Fruit fly (Drosophila melanogaster): ENCODE measurements around the gene CG11563.

Gene CG11563

DNA sequence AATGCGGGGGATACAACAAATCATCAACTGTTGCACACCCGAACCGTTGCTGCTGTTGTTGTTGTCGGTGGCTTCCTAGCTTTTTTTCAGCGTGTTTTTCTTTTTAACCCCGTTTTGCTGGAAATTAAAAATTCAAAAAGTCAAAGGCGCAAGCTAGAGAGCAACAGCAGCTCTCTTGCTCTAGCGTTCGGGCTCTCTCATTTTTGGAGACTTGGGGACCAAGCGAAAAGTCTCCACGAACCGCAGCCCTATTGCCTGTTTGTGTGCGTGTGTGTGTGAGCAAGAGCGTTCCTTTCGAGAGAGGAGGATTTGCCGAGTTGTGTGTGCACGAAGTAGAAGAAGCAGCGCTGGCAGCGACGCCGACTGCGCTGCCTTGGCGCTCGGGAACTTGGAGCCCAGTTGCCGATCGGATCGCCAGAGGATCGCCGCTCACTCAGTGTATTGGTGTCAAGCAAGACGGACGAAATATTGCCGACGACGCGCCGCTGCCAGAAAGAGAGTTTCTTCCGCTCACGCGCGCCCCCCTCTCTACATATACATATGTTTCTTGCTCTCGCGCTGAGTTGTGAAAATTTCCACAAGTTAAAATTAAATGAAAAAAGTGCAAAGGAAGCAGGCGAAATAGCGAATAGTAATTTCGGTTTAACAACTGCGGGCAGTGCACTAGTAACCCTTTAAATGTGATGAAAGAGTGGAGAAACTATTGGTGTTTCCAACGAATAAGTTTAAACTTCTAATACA lies 12.1 kb upstream of the CG11563 start (continued):
- TF ChIP-seq row (GFP tag; IDR thresholded peaks at IDR 0.05) (0 out of 3 replicates have a peak, but pooled peaks have one; percentile 6), maf-S (GFP tag; optimal IDR thresholded peaks at IDR 0.05) (no peak), CG5180 (GFP tag; optimal IDR thresholded peaks at IDR 0.05) (no peak), ro (GFP tag; IDR thresholded peaks at IDR 0.05) (no peak), CG1792 (GFP tag; optimal IDR thresholded peaks at IDR 0.05) (no peak), sim (GFP tag; IDR thresholded peaks at IDR 0.05) (no peak), pita (GFP tag; optimal IDR thresholded peaks at IDR 0.05) (no peak), NC2β (GFP tag; optimal IDR thresholded peaks at IDR 0.05) (no peak), CG43689 (GFP tag; IDR thresholded peaks at IDR 0.05) (no peak), CG8944 (GFP tag; optimal IDR thresholded peaks at IDR 0.05) (no peak), Neu2 (GFP tag; optimal IDR thresholded peaks at IDR 0.05; ENCODE audit: borderline replicate concordance) (no peak), D19B (GFP tag; optimal IDR thresholded peaks at IDR 0.05) (no peak), lov (optimal IDR thresholded peaks at IDR 0.05) (no peak), lov (GFP tag; IDR thresholded peaks at IDR 0.05) (peak; percentile 59; the same call in 1 of the 3 replicates), sr (GFP tag; IDR thresholded peaks at IDR 0.05) (peak; percentile 47; the same call in 1 of the 3 replicates), gem (tag; optimal IDR thresholded peaks at IDR 0.05) (peak; percentile 39), Sox100B (GFP tag; optimal IDR thresholded peaks at IDR 0.05) (no peak), pfk (GFP tag; optimal IDR thresholded peaks at IDR 0.05) (peak; percentile 13), gro (GFP tag; optimal IDR thresholded peaks at IDR 0.05) (no peak), CrebB (tag; optimal IDR thresholded peaks at IDR 0.05) (no peak), pzg (GFP tag; optimal IDR thresholded peaks at IDR 0.05) (no peak), cg (GFP tag; optimal IDR thresholded peaks at IDR 0.05) (peak; percentile 89), CG1233 (GFP tag; optimal IDR thresholded peaks at IDR 0.05) (no peak), CG7963 (GFP tag; IDR thresholded peaks at IDR 0.05; ENCODE audit: partially characterized antibody) (no peak), CG34224 (GFP tag; IDR thresholded peaks at IDR 0.05; ENCODE audit: partially characterized antibody) (peak; percentile 37; the same call in 1 of the 3 replicates), CG17912 (GFP tag; optimal IDR thresholded peaks at IDR 0.05) (no peak), CG1529 (GFP tag; optimal IDR thresholded peaks at IDR 0.05) (no peak), ash1 (GFP tag; optimal IDR thresholded peaks at IDR 0.05) (no peak), CHES-1-like (GFP tag; optimal IDR thresholded peaks at IDR 0.05) (no peak), nerfin-1 (tag; optimal IDR thresholded peaks at IDR 0.05) (no peak), ham (GFP tag; IDR thresholded peaks at IDR 0.05) (no peak), Bteb2 (GFP tag; optimal IDR thresholded peaks at IDR 0.05) (no peak), Meics (GFP tag; optimal IDR thresholded peaks at IDR 0.05) (peak; percentile 12), GATAe (GFP tag; conservative IDR thresholded peaks at IDR 0.05) (no peak), CG4617 (GFP tag; optimal IDR thresholded peaks at IDR 0.05; ENCODE audit: borderline replicate concordance) (no peak), CG10979 (tag; optimal IDR thresholded peaks at IDR 0.05) (no peak), gt (GFP tag; IDR thresholded peaks at IDR 0.05) (no peak), CG2678 (tag; optimal IDR thresholded peaks at IDR 0.05) (no peak), CG18764 (GFP tag; optimal IDR thresholded peaks at IDR 0.05) (no peak), Camta (GFP tag; optimal IDR thresholded peaks at IDR 0.05) (no peak), CG3407 (GFP tag; optimal IDR thresholded peaks at IDR 0.05) (no peak), sna (GFP tag; IDR thresholded peaks at IDR 0.05; ENCODE audit: partially characterized antibody) (peak; percentile 65), CG7372 (GFP tag; IDR thresholded peaks at IDR 0.05) (no peak), schlank (tag; optimal IDR thresholded peaks at IDR 0.05) (no peak), phol (tag; optimal IDR thresholded peaks at IDR 0.05) (no peak), CG12155 (GFP tag; optimal IDR thresholded peaks at IDR 0.05) (no peak), ssp (GFP tag; IDR thresholded peaks at IDR 0.05) (no peak), tup (GFP tag; optimal IDR thresholded peaks at IDR 0.05) (no peak), CG5953 (GFP tag; IDR thresholded peaks at IDR 0.05) (no peak), Awh (GFP tag; IDR thresholded peaks at IDR 0.05) (no peak)
